Worm (Caenorhabditis elegans) whole organism, late embryonic: ENCODE measurements around the gene tmed-10.

Experiments used
- C38D4.7 ChIP-seq: fragments of 200-800 bp; sonication (Bioruptor generic); optimal IDR thresholded peaks from 2 replicates; lab custom pipeline; 2018; ENCODE audit warnings: mild to moderate bottlenecking, missing genetic modification characterization, moderate library complexity, missing compliant biosample characterization
- K02D7.2 ChIP-seq: sonication (generic microtip); optimal IDR thresholded peaks from 2 replicates; lab custom pipeline; 2017; ENCODE audit warnings: mild to moderate bottlenecking, missing genetic modification characterization, missing compliant biosample characterization
- Y22D7AL.16 ChIP-seq: sonication (generic microtip); optimal IDR thresholded peaks from 2 replicates; lab custom pipeline; 2016; ENCODE audit warnings: missing genetic modification characterization, missing compliant biosample characterization
- ama-1 ChIP-seq: fragments of 150-350 bp; optimal IDR thresholded peaks from 2 replicates; lab custom pipeline; 2014
- ceh-14 ChIP-seq: sonication (generic microtip); optimal IDR thresholded peaks from 2 replicates; lab custom pipeline; 2016; ENCODE audit warnings: missing genotype, missing genetic modification characterization, missing compliant biosample characterization
- ceh-18 ChIP-seq: sonication (generic microtip); optimal IDR thresholded peaks from 2 replicates; lab custom pipeline; 2016; ENCODE audit warnings: missing genetic modification characterization, missing compliant biosample characterization
- ceh-2 ChIP-seq: sonication (generic microtip); optimal IDR thresholded peaks from 2 replicates; lab custom pipeline; 2016; ENCODE audit warnings: missing genotype, missing genetic modification characterization, missing compliant biosample characterization
- ceh-24 ChIP-seq: sonication (generic microtip); optimal IDR thresholded peaks from 2 replicates; lab custom pipeline; 2016; ENCODE audit warnings: mild to moderate bottlenecking, missing genetic modification characterization, missing compliant biosample characterization
- ceh-34 ChIP-seq: sonication (generic microtip); optimal IDR thresholded peaks from 2 replicates; lab custom pipeline; 2016; ENCODE audit warnings: mild to moderate bottlenecking, missing genetic modification characterization, missing compliant biosample characterization
- ceh-48 ChIP-seq: sonication (generic microtip); optimal IDR thresholded peaks from 2 replicates; lab custom pipeline; 2016; ENCODE audit warnings: missing genetic modification characterization, inconsistent platforms, missing compliant biosample characterization
- ceh-6 ChIP-seq: fragments of 200-800 bp; sonication (Bioruptor generic); optimal IDR thresholded peaks from 2 replicates; lab custom pipeline; 2018; ENCODE audit warnings: mild to moderate bottlenecking, missing genetic modification characterization, missing compliant biosample characterization
- ceh-9 ChIP-seq: sonication (generic microtip); optimal IDR thresholded peaks from 2 replicates; lab custom pipeline; 2016; ENCODE audit warnings: mild to moderate bottlenecking, missing genetic modification characterization, inconsistent platforms, missing compliant biosample characterization
- dmd-4 ChIP-seq: sonication (generic microtip); optimal IDR thresholded peaks from 2 replicates; lab custom pipeline; 2016; ENCODE audit warnings: borderline replicate concordance, missing genetic modification characterization, missing compliant biosample characterization
- dve-1 ChIP-seq: sonication (generic microtip); optimal IDR thresholded peaks from 2 replicates; lab custom pipeline; 2017; ENCODE audit warnings: antibody characterized with exemption, mild to moderate bottlenecking, missing genetic modification characterization, missing compliant biosample characterization
- elt-2 ChIP-seq: sonication (generic microtip); optimal IDR thresholded peaks from 2 replicates; lab custom pipeline; 2016; ENCODE audit warnings: missing genetic modification reagents, missing genetic modification characterization, missing compliant biosample characterization
- elt-4 ChIP-seq: sonication (generic microtip); optimal IDR thresholded peaks from 2 replicates; lab custom pipeline; 2016; ENCODE audit warnings: missing genetic modification characterization, missing compliant biosample characterization
- ets-4 ChIP-seq: sonication (generic microtip); optimal IDR thresholded peaks from 2 replicates; lab custom pipeline; 2016; ENCODE audit warnings: missing genetic modification characterization, missing compliant biosample characterization
- eyg-1 ChIP-seq: sonication (generic microtip); optimal IDR thresholded peaks from 2 replicates; lab custom pipeline; 2016; ENCODE audit warnings: missing genotype, missing genetic modification characterization, missing compliant biosample characterization
- fax-1 ChIP-seq: sonication (generic microtip); optimal IDR thresholded peaks from 2 replicates; lab custom pipeline; 2016; ENCODE audit warnings: missing genotype, missing genetic modification characterization, missing compliant biosample characterization
- fkh-10 ChIP-seq: fragments of 150-350 bp; optimal IDR thresholded peaks from 2 replicates; lab custom pipeline; 2014; ENCODE audit warnings: missing biosample characterization, missing genetic modification reagents, missing genetic modification characterization
- hlh-15 ChIP-seq: sonication (generic microtip); optimal IDR thresholded peaks from 2 replicates; lab custom pipeline; 2016; ENCODE audit warnings: missing genetic modification characterization, missing compliant biosample characterization
- hlh-6 ChIP-seq: sonication (generic microtip); optimal IDR thresholded peaks from 2 replicates; lab custom pipeline; 2016; ENCODE audit warnings: missing genotype, missing genetic modification characterization, missing compliant biosample characterization
- lin-11 ChIP-seq: fragments of 200-800 bp; sonication (Bioruptor generic); optimal IDR thresholded peaks from 2 replicates; lab custom pipeline; 2018; ENCODE audit warnings: mild to moderate bottlenecking, missing genetic modification characterization, missing compliant biosample characterization
- mec-3 ChIP-seq: sonication (generic microtip); optimal IDR thresholded peaks from 2 replicates; lab custom pipeline; 2016; ENCODE audit warnings: borderline replicate concordance, missing genetic modification characterization, missing compliant biosample characterization
- nfya-1 ChIP-seq: sonication (generic microtip); optimal IDR thresholded peaks from 2 replicates; lab custom pipeline; 2017; ENCODE audit warnings: missing genetic modification characterization, mild to moderate bottlenecking, missing compliant biosample characterization, antibody characterized with exemption, moderate library complexity
- odd-2 ChIP-seq: sonication (generic microtip); optimal IDR thresholded peaks from 2 replicates; lab custom pipeline; 2017; ENCODE audit warnings: antibody characterized with exemption, mild to moderate bottlenecking, missing genetic modification characterization, missing compliant biosample characterization
- pag-3 ChIP-seq: sonication (generic microtip); optimal IDR thresholded peaks from 2 replicates; lab custom pipeline; 2016; ENCODE audit warnings: missing compliant biosample characterization, missing genetic modification characterization, borderline replicate concordance
- pat-9 ChIP-seq: fragments of 200-800 bp; sonication (Bioruptor generic); optimal IDR thresholded peaks from 2 replicates; lab custom pipeline; 2018; ENCODE audit warnings: mild to moderate bottlenecking, missing genetic modification characterization, moderate library complexity, missing compliant biosample characterization
- pqm-1 ChIP-seq: sonication (generic microtip); optimal IDR thresholded peaks from 2 replicates; lab custom pipeline; 2016; ENCODE audit warnings: missing genetic modification characterization, missing compliant biosample characterization
- ref-2 ChIP-seq: sonication (generic microtip); optimal IDR thresholded peaks from 2 replicates; lab custom pipeline; 2016; ENCODE audit warnings: missing genetic modification characterization, missing compliant biosample characterization
- rnt-1 ChIP-seq: sonication (generic microtip); optimal IDR thresholded peaks from 2 replicates; lab custom pipeline; 2016; ENCODE audit warnings: missing genetic modification characterization, missing compliant biosample characterization
- sdc-2 ChIP-seq: sonication (generic microtip); optimal IDR thresholded peaks from 2 replicates; lab custom pipeline; 2016; ENCODE audit warnings: missing genotype, missing genetic modification characterization, missing compliant biosample characterization
- tbx-2 ChIP-seq: sonication (generic microtip); optimal IDR thresholded peaks from 2 replicates; lab custom pipeline; 2016; ENCODE audit warnings: missing genetic modification characterization, missing compliant biosample characterization
- tbx-7 ChIP-seq: sonication (generic microtip); optimal IDR thresholded peaks from 2 replicates; lab custom pipeline; 2016; ENCODE audit warnings: missing genotype, missing genetic modification characterization, missing compliant biosample characterization
- unc-55 ChIP-seq: sonication (generic microtip); optimal IDR thresholded peaks from 2 replicates; lab custom pipeline; 2017; ENCODE audit warnings: missing biosample characterization, missing genetic modification reagents, missing genetic modification characterization
- unc-86 ChIP-seq: sonication (generic microtip); optimal IDR thresholded peaks from 2 replicates; lab custom pipeline; 2016; ENCODE audit warnings: missing genetic modification characterization, missing compliant biosample characterization
- zip-5 ChIP-seq: sonication (generic microtip); optimal IDR thresholded peaks from 2 replicates; lab custom pipeline; 2016; ENCODE audit warnings: missing genetic modification characterization, missing compliant biosample characterization
- ztf-16 ChIP-seq: sonication (generic microtip); optimal IDR thresholded peaks from 2 replicates; lab custom pipeline; 2017; ENCODE audit warnings: missing genetic modification characterization, missing compliant biosample characterization

Gene tmed-10

DNA sequence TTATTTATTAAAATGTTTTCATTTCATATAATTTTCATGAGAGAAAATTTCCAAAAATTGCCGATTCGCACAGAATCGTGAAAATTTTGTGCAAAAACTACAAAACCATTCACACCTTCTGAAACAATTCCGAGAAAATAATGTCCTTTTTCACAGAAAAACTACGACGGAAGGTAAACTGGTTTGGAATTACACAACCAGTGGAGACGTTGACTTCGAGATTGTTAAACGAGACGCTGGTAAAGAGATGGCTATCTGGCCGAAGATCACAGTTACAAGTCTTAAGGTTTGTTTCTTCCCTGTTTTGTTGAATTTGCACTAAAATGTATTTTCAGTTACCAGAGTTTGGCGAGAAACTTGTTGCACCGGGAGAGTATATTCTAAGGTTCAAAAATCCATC is 13.9 kb downstream of the tmed-10 start:
- TF ChIP-seq ceh-9 (no peak), ztf-16 (tag; lab: Kevin White, UChicago) (no peak), pqm-1 (tag; lab: Kevin White, UChicago) (no peak), ceh-48 (tag; lab: Kevin White, UChicago) (no peak), ceh-6 (GFP tag; lab: Kevin White, UChicago) (no peak), tbx-2 (tag; lab: Kevin White, UChicago) (no peak)
- TF ChIP-seq, all 69 proteins: peak for 0

DNA sequence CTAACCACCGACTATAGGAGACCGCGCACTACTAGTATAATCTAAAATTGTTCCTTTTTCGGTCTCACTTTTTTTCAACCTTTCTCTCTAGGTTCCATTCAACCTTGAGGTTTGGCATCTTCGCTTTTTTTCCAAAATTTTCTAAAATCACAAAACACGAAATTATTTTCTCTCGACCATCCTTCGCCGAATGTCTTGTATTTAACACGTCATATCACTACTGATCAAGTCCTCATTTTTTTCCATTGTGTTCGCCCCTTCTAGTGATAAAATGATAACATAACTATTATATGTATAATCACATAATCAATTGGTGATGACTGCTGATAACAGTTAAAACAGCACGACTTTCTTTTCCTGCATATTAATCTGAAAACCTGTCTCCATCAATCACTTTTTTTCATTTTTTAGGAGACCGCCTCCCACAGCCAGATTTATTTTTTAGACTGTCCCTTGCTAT is 15.7 kb downstream of the tmed-10 start, which contains the start of gene T03F7.7:
T03F7.7 (plus strand) TSS at position 410 of the 460 bp plus-strand sequence.
- TF ChIP-seq elt-2 (tag; lab: Kevin White, UChicago): peak; percentile 95
- TF ChIP-seq mec-3 (tag; lab: Kevin White, UChicago): no peak
- no peak for TF ChIP-seq ceh-2 (tag; lab: Kevin White, UChicago)
- TF ChIP-seq ceh-24 (tag; lab: Kevin White, UChicago): no peak
- TF ChIP-seq pag-3 (tag; lab: Kevin White, UChicago): no peak
- TF ChIP-seq fax-1: no peak
- no peak for TF ChIP-seq ets-4 (tag; lab: Kevin White, UChicago)

ce11 chrV:11308915-11309314 is 17.8 kb downstream of the tmed-10 start:
- TF ChIP-seq ets-4 (tag; lab: Kevin White, UChicago) (no peak), ref-2 (no peak), pat-9 (peak; percentile 19), unc-86 (tag; lab: Kevin White, UChicago) (no peak), unc-55 (GFP tag; lab: Kevin White, UChicago) (peak; percentile 55), dve-1 (tag; lab: Kevin White, UChicago) (no peak), hlh-6 (tag; lab: Kevin White, UChicago) (peak; percentile 15), ztf-16 (tag; lab: Kevin White, UChicago) (no peak), ceh-34 (tag; lab: Kevin White, UChicago) (peak; percentile 6), zip-5 (tag; lab: Kevin White, UChicago) (no peak), ceh-18 (tag; lab: Kevin White, UChicago) (peak; percentile 85), pag-3 (tag; lab: Kevin White, UChicago) (no peak), hlh-15 (no peak), elt-4 (no peak), ama-1 (no peak), C38D4.7 (no peak), nfya-1 (tag; lab: Kevin White, UChicago) (peak; percentile 59), odd-2 (tag; lab: Kevin White, UChicago) (no peak), ceh-14 (tag; lab: Kevin White, UChicago) (no peak), elt-2 (tag; lab: Kevin White, UChicago) (no peak), lin-11 (tag; lab: Kevin White, UChicago) (no peak), ceh-6 (GFP tag; lab: Kevin White, UChicago) (no peak), rnt-1 (tag; lab: Kevin White, UChicago) (peak; percentile 66), dmd-4 (no peak), tbx-7 (tag; lab: Kevin White, UChicago) (no peak)

ce11 chrV:11308346-11308745 is 18.4 kb downstream of the tmed-10 start, which contains the start of gene snf-11:
snf-11 (minus strand) TSS chrV:11308446.
- TF ChIP-seq hlh-15 (no peak), unc-55 (GFP tag; lab: Kevin White, UChicago) (no peak), sdc-2 (no peak), eyg-1 (tag; lab: Kevin White, UChicago) (no peak), ets-4 (tag; lab: Kevin White, UChicago) (no peak), K02D7.2 (no peak), Y22D7AL.16 (no peak), ceh-34 (tag; lab: Kevin White, UChicago) (no peak), fkh-10 (GFP tag; lab: Kevin White, UChicago) (no peak)
